Worm (Caenorhabditis elegans): Measurements from ENCODE around the gene hrg-3.

hrg-3 gene

ce11 chrV:9756242-9756641 lies at the start of gene hrg-3:
hrg-3 (plus strand) TSS chrV:9756468.
- TF ChIP-seq lin-13 (GFP tag; optimal IDR thresholded peaks at IDR 0.05) (peak; percentile 9), nhr-23 (tag; optimal IDR thresholded peaks at IDR 0.05) (no peak), sma-9 (GFP tag; optimal IDR thresholded peaks at IDR 0.05) (peak; percentile 59), sma-9 (tag; optimal IDR thresholded peaks at IDR 0.05) (no peak), nhr-21 (tag; optimal IDR thresholded peaks at IDR 0.05) (no peak), ceh-82 (tag; optimal IDR thresholded peaks at IDR 0.05) (no peak), nhr-6 (tag; optimal IDR thresholded peaks at IDR 0.05) (no peak), crh-2 (tag; optimal IDR thresholded peaks at IDR 0.05) (peak; percentile 50), nhr-129 (tag; optimal IDR thresholded peaks at IDR 0.05) (peak; percentile 34), fos-1 (tag; optimal IDR thresholded peaks at IDR 0.05) (peak; percentile 81)

ce11 chrV:9706592-9706991 lies 49.7 kb upstream of the hrg-3 start:
- no peak for TF ChIP-seq nhr-129 (tag; optimal IDR thresholded peaks at IDR 0.05)
- no peak for TF ChIP-seq R02D3.7 (tag; optimal IDR thresholded peaks at IDR 0.05)
- TF ChIP-seq lin-13 (GFP tag; optimal IDR thresholded peaks at IDR 0.05): no peak

ce11 chrV:9709747-9710146 lies 46.5 kb upstream of the hrg-3 start, which contains the start of gene tag-120:
tag-120 (minus strand) TSS chrV:9709814.
- TF ChIP-seq fos-1 (tag; optimal IDR thresholded peaks at IDR 0.05) (peak; percentile 83), unc-62 (GFP tag; optimal IDR thresholded peaks at IDR 0.05) (no peak)

DNA sequence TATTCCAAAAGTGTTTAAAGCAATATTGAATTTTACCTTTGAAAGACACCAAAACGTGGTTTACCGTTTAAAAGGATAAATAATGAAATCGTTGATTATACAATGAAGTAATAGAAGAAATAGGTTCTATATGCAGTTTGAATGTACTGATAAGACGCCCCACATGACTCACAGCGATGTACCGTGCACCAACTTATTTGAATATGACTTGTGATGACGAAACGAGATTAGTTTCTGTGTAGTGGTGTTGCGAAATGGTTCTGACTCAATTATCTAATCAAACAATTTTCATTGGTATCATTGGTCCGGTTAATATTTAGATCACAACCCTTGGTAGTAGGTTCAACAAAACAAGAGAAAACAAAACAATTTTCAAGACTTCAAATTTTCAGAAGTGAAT lies 45.1 kb upstream of the hrg-3 start:
- TF ChIP-seq lin-11 (tag; optimal IDR thresholded peaks at IDR 0.05): no peak
- TF ChIP-seq aly-2 (tag; optimal IDR thresholded peaks at IDR 0.05): no peak
- TF ChIP-seq ceh-82 (tag; optimal IDR thresholded peaks at IDR 0.05): no peak
- no peak for TF ChIP-seq blmp-1 (tag; optimal IDR thresholded peaks at IDR 0.05; ENCODE audit: insufficient read depth)
- peak; percentile 21 for TF ChIP-seq crh-2 (tag; optimal IDR thresholded peaks at IDR 0.05)
- TF ChIP-seq peb-1 (tag; optimal IDR thresholded peaks at IDR 0.05): no peak
- peak; percentile 92 for TF ChIP-seq fos-1 (tag; optimal IDR thresholded peaks at IDR 0.05)
- no peak for TF ChIP-seq ztf-1 (GFP tag; conservative IDR thresholded peaks at IDR 0.05)
- TF ChIP-seq nhr-11 (tag; optimal IDR thresholded peaks at IDR 0.05): no peak
- TF ChIP-seq nhr-21 (tag; optimal IDR thresholded peaks at IDR 0.05): no peak
- no peak for TF ChIP-seq dmd-4 (tag; optimal IDR thresholded peaks at IDR 0.05)

- no peak for TF ChIP-seq Y55F3AM.14 (GFP tag; optimal IDR thresholded peaks at IDR 0.05)
- peak; percentile 80 for TF ChIP-seq fos-1 (tag; optimal IDR thresholded peaks at IDR 0.05)
Observed at ce11 chrV:9712418-9713173, 43.7 kb upstream of the hrg-3 start.

DNA sequence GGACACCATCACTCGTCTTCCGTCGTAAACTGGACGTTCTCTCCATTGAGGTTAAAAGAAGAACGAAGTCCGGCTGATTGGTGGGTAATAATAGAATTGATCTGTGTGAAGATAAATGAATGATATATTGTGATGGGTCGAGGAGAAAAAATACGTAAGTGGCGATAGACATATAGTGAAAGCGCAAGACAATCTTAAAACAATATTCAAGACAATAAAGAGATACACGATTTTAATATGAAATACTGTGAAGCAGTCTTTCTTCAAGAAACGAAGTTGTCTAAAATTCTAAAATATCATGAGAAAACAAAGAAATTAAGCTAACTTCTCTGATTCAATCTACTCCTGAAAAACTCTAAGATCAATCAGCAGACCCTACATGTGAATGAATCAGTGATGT lies 42.7 kb upstream of the hrg-3 start, which contains the start of gene F40F9.10:
F40F9.10 (minus strand) TSS at position 101 of the 400 bp plus-strand sequence.
- TF ChIP-seq gmeb-1 (tag; optimal IDR thresholded peaks at IDR 0.05): no peak
- no peak for TF ChIP-seq mbf-1 (tag; optimal IDR thresholded peaks at IDR 0.05)
- no peak for TF ChIP-seq mab-5 (tag; optimal IDR thresholded peaks at IDR 0.05)
- no peak for TF ChIP-seq fos-1 (tag; optimal IDR thresholded peaks at IDR 0.05)
- no peak for TF ChIP-seq unc-55 (GFP tag; optimal IDR thresholded peaks at IDR 0.05)
- no peak for TF ChIP-seq nhr-6 (tag; optimal IDR thresholded peaks at IDR 0.05)
- TF ChIP-seq ztf-4 (tag; optimal IDR thresholded peaks at IDR 0.05): no peak

- TF ChIP-seq sem-4 (tag; optimal IDR thresholded peaks at IDR 0.05) (no peak), nhr-237 (tag; optimal IDR thresholded peaks at IDR 0.05) (no peak), R02D3.7 (tag; optimal IDR thresholded peaks at IDR 0.05) (no peak), elt-1 (tag; optimal IDR thresholded peaks at IDR 0.05) (no peak), nhr-11 (tag; optimal IDR thresholded peaks at IDR 0.05) (no peak), ceh-16 (tag; optimal IDR thresholded peaks at IDR 0.05) (no peak), F13H6.1 (tag; optimal IDR thresholded peaks at IDR 0.05) (no peak), C34F6.9 (tag; optimal IDR thresholded peaks at IDR 0.05) (no peak), lin-13 (GFP tag; optimal IDR thresholded peaks at IDR 0.05) (no peak), ama-1 (optimal IDR thresholded peaks at IDR 0.05) (no peak), mdl-1 (tag; optimal IDR thresholded peaks at IDR 0.05) (no peak), unc-55 (GFP tag; optimal IDR thresholded peaks at IDR 0.05) (no peak), nhr-129 (tag; optimal IDR thresholded peaks at IDR 0.05) (no peak), alr-1 (tag; optimal IDR thresholded peaks at IDR 0.05) (no peak), sma-3 (GFP tag; optimal IDR thresholded peaks at IDR 0.05) (no peak), nhr-21 (tag; optimal IDR thresholded peaks at IDR 0.05) (no peak), ZK546.5 (tag; optimal IDR thresholded peaks at IDR 0.05) (no peak)
Observed at ce11 chrV:9714909-9715308, 41.4 kb upstream of the hrg-3 start, which contains the start of gene F40F9.3. F40F9.3 (plus strand) TSS chrV:9715209.

All from whole organism, L2 larva.